Worm (Caenorhabditis elegans) whole organism, early embryonic: ENCODE measurements around the gene btb-17.

Experiments used
- ama-1 ChIP-seq: fragments of 150-350 bp; optimal IDR thresholded peaks from 2 replicates; lab custom pipeline; 2014
- ceh-36 ChIP-seq: sonication (generic microtip); optimal IDR thresholded peaks from 2 replicates; lab custom pipeline; 2016; ENCODE audit warnings: missing genetic modification characterization, inconsistent platforms, missing compliant biosample characterization
- ets-7 ChIP-seq: sonication (generic microtip); optimal IDR thresholded peaks from 2 replicates; lab custom pipeline; 2016; ENCODE audit warnings: missing genotype, missing genetic modification characterization, missing compliant biosample characterization
- flt-1 ChIP-seq: fragments of 200-800 bp; sonication (Bioruptor generic); IDR thresholded peaks from 2 replicates; pipeline ENCODE4 v1.3.6; 2022; ENCODE audit warnings: missing genetic modification characterization, missing compliant biosample characterization
- tbx-11 ChIP-seq: fragments of 200-800 bp; sonication (Bioruptor generic); IDR thresholded peaks from 2 replicates; pipeline ENCODE4 v1.3.6; 2022; ENCODE audit warnings: missing genetic modification characterization, missing compliant biosample characterization
- tbx-37 ChIP-seq: fragments of 200-800 bp; sonication (Bioruptor generic); conservative IDR thresholded peaks from 2 replicates; pipeline ENCODE4 v1.3.6; 2022; ENCODE audit warnings: missing genetic modification reagents, missing genetic modification characterization, missing compliant biosample characterization

DNA sequence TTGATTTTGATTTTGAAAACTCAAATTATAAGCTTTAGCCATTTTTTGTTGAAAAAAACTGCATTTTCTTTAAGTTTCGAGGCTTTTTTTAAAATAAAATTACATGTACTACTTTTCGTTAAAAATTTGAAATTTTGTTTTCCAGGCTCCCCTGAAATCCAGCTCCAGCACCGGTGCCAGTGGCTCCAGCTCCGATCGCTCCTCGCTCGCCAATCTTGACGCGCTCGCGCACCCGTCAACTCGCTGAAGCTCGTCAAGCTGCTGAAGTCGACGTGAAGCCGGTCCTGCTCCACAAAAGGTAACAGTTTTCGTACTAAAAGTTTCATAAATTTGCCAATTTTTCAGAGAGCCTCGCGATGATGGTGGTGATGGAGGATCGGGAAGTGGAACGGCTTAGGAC is 45.6 kb downstream of the btb-17 start:
- TF ChIP-seq ama-1, result no peak
- no peak for TF ChIP-seq ceh-36
- TF ChIP-seq flt-1 (GFP tag; lab: Robert Waterston, UW), result no peak
- TF ChIP-seq tbx-11 (GFP tag; lab: Robert Waterston, UW), result no peak
- no peak for TF ChIP-seq tbx-37 (GFP tag; lab: Robert Waterston, UW)
- TF ChIP-seq ets-7 (tag; lab: Kevin White, UChicago), result no peak
